Fruit fly (Drosophila melanogaster) S2 (cell line): ENCODE data around the gene yl.

Experiments
- CG8478 ChIP-seq: fragments of >200 bp; optimal IDR thresholded peaks from 2 replicates; lab custom pipeline; 2018
- CTCF ChIP-seq, 2 experiments: fragments of >200 bp; optimal IDR thresholded peaks; 2 replicates each; lab custom pipeline; 2018

- TF ChIP-seq CG8478 (lab: Kevin White, UChicago) (no peak), CTCF (optimal IDR thresholded peaks at IDR 0.05; lab: Kevin White, UChicago) (no peak)
These were observed 29.0 kb downstream of the yl start for dm6 chrX:14221995-14222394.
